Worm (Caenorhabditis elegans): ENCODE results near the gene T04A11.1.

DNA sequence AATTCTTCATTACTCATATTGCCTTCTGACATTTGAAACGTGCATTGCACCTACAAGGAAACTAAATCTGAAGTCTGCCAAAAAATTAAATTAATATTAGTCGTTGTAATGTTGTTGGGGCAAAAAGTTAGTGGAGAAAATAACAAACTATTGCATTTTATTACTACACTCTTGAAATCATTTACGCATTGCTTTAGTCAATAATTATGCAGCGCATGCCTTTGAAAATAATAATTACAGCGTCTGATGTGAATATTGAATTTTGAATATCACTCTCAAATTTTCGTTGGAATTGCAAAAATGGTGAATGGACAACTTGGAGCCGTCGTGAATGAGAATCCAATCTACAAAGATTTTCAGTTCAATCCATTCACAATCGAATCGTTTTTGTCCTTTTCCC lies 21.4 kb upstream of the T04A11.1 start, which contains the start of gene sru-19:
- TF ChIP-seq ets-4 (tag; optimal IDR thresholded peaks at IDR 0.05), result no peak
- no peak for TF ChIP-seq nhr-11 (tag; optimal IDR thresholded peaks at IDR 0.05)
- TF ChIP-seq ama-1 (optimal IDR thresholded peaks at IDR 0.05), result no peak
- no peak for TF ChIP-seq Y22D7AL.16 (tag; optimal IDR thresholded peaks at IDR 0.05)
- TF ChIP-seq lim-6 (tag; optimal IDR thresholded peaks at IDR 0.05), result no peak
- no peak for TF ChIP-seq rnt-1 (tag; optimal IDR thresholded peaks at IDR 0.05)
- no peak for TF ChIP-seq pag-3 (tag; optimal IDR thresholded peaks at IDR 0.05; ENCODE audit: borderline replicate concordance)
